Worm (Caenorhabditis elegans): ENCODE results near the gene mat-3.

DNA sequence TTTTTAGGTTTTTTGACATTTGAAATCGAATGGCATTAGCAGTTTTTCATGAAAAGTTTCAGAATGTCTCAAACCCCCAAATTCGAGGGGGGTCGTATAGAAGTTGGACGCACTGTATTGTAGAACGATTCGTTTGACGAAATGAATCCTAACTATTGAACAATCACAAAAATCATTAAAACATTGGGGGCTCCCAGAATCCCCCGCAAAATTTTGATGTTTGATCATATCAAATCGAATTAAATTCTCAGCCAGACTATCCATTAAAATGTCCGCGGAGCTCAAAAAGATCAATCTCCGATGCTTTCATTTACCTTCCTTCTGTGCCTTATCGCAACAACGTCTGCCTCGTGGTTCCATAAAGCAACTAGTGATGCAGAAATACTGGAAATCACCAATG is 13.2 kb downstream of the mat-3 start, which contains the start of gene F30H5.5:
- TF ChIP-seq R02D3.7 (tag; optimal IDR thresholded peaks at IDR 0.05) (no peak), unc-62 (GFP tag; optimal IDR thresholded peaks at IDR 0.05) (no peak), mdl-1 (tag; optimal IDR thresholded peaks at IDR 0.05) (no peak), F13H6.1 (tag; optimal IDR thresholded peaks at IDR 0.05) (no peak), mab-5 (tag; optimal IDR thresholded peaks at IDR 0.05) (no peak), elt-1 (tag; optimal IDR thresholded peaks at IDR 0.05) (no peak), lsy-2 (tag; optimal IDR thresholded peaks at IDR 0.05) (no peak), ama-1 (optimal IDR thresholded peaks at IDR 0.05) (no peak), lin-13 (GFP tag; optimal IDR thresholded peaks at IDR 0.05) (no peak), ztf-11 (tag; optimal IDR thresholded peaks at IDR 0.05) (no peak)

All from whole organism, L2 larva.